Fruit fly (Drosophila melanogaster) whole organism, prepupa: ENCODE data around the gene Coq2.

Experiments used
- Blimp-1 ChIP-seq: fragments of 200-800 bp; sonication (Bioruptor generic); optimal IDR thresholded peaks from 3 replicates; lab custom pipeline; 2017; ENCODE audit warnings: missing biosample characterization, missing genetic modification characterization, mild to moderate bottlenecking, moderate library complexity, missing genetic modification reagents
- CG10631 ChIP-seq: fragments of 200-800 bp; sonication (Bioruptor generic); optimal IDR thresholded peaks from 2 replicates; lab custom pipeline; 2016; ENCODE audit warnings: missing biosample characterization, missing genetic modification characterization
- CG10669 ChIP-seq: fragments of 200-800 bp; sonication (Bioruptor generic); optimal IDR thresholded peaks from 3 replicates; lab custom pipeline; 2018; ENCODE audit warnings: missing biosample characterization, mild to moderate bottlenecking, missing genetic modification characterization, moderate library complexity
- CG11294 ChIP-seq: fragments of 200-800 bp; sonication (Bioruptor generic); IDR thresholded peaks from 2 replicates; pipeline ENCODE4 v1.3.6; 2022; ENCODE audit warnings: missing biosample characterization, missing genetic modification characterization
- CG11762 ChIP-seq: fragments of 200-800 bp; sonication (Bioruptor generic); optimal IDR thresholded peaks from 3 replicates; lab custom pipeline; 2016; ENCODE audit warnings: missing biosample characterization, missing genetic modification characterization; ENCODE audit not compliant: insufficient read depth
- CG11902 ChIP-seq: fragments of 200-800 bp; sonication (Bioruptor generic); optimal IDR thresholded peaks from 3 replicates; lab custom pipeline; 2016; ENCODE audit warnings: missing biosample characterization, missing genetic modification characterization
- CG15336 ChIP-seq: fragments of 200-800 bp; sonication (Bioruptor generic); IDR thresholded peaks from 2 replicates; pipeline ENCODE4 v1.3.6; 2022; ENCODE audit warnings: missing biosample characterization, missing genetic modification characterization
- CG3032 ChIP-seq: fragments of 200-800 bp; optimal IDR thresholded peaks from 2 replicates; lab custom pipeline; 2019; ENCODE audit warnings: missing biosample characterization, mild to moderate bottlenecking, missing genetic modification characterization, moderate library complexity
- CG31627 ChIP-seq: fragments of 200-800 bp; sonication (Bioruptor generic); optimal IDR thresholded peaks from 3 replicates; lab custom pipeline; 2016; ENCODE audit warnings: missing biosample characterization, missing genetic modification characterization
- CG6163 ChIP-seq: fragments of 200-800 bp; sonication (Bioruptor generic); IDR thresholded peaks from 3 replicates; pipeline ENCODE4 v1.3.6; 2022; ENCODE audit warnings: missing biosample characterization, missing genetic modification characterization
- CG6276 ChIP-seq: fragments of 200-800 bp; sonication (Bioruptor generic); optimal IDR thresholded peaks from 2 replicates; lab custom pipeline; 2017; ENCODE audit warnings: missing biosample characterization, mild to moderate bottlenecking, missing genetic modification characterization
- CG6792 ChIP-seq: fragments of 200-800 bp; sonication (Bioruptor generic); optimal IDR thresholded peaks from 3 replicates; lab custom pipeline; 2016; ENCODE audit warnings: missing biosample characterization, missing genetic modification characterization
- CG6854 ChIP-seq: fragments of 200-800 bp; sonication (Bioruptor generic); optimal IDR thresholded peaks from 2 replicates; lab custom pipeline; 2017; ENCODE audit warnings: missing biosample characterization, mild to moderate bottlenecking, missing genetic modification characterization
- CG7368 ChIP-seq: fragments of 200-800 bp; sonication (Bioruptor generic); optimal IDR thresholded peaks from 3 replicates; lab custom pipeline; 2016; ENCODE audit warnings: missing biosample characterization, missing genetic modification characterization
- CG8632 ChIP-seq: fragments of 200-800 bp; sonication (Bioruptor generic); optimal IDR thresholded peaks from 3 replicates; lab custom pipeline; 2016; ENCODE audit warnings: missing biosample characterization, missing genetic modification characterization
- CG9139 ChIP-seq: fragments of 200-800 bp; sonication (Bioruptor generic); optimal IDR thresholded peaks from 3 replicates; lab custom pipeline; 2017; ENCODE audit warnings: missing biosample characterization, mild to moderate bottlenecking, missing genetic modification characterization
- Eip75B ChIP-seq: fragments of 200-800 bp; sonication (Bioruptor generic); optimal IDR thresholded peaks from 3 replicates; lab custom pipeline; 2016; ENCODE audit warnings: missing biosample characterization, missing genetic modification characterization
- Eip78C ChIP-seq: fragments of 200-800 bp; sonication (Bioruptor generic); peaks from one replicate; lab custom pipeline; 2016; ENCODE audit warnings: missing biosample characterization, missing genetic modification characterization
- Eip93F ChIP-seq: fragments of 200-800 bp; sonication (Bioruptor generic); optimal IDR thresholded peaks from 2 replicates; lab custom pipeline; 2016; ENCODE audit warnings: missing biosample characterization, mild to moderate bottlenecking, missing genetic modification characterization
- Ets21C ChIP-seq: fragments of 200-800 bp; sonication (Bioruptor generic); optimal IDR thresholded peaks from 3 replicates; lab custom pipeline; 2016; ENCODE audit warnings: missing biosample characterization, missing genetic modification characterization
- Ets96B ChIP-seq: fragments of 200-800 bp; optimal IDR thresholded peaks from 2 replicates; lab custom pipeline; 2019; ENCODE audit warnings: missing biosample characterization, mild to moderate bottlenecking, missing genetic modification characterization, moderate library complexity
- Hr39 ChIP-seq: fragments of 200-800 bp; sonication (Bioruptor generic); optimal IDR thresholded peaks from 2 replicates; lab custom pipeline; 2016; ENCODE audit warnings: missing biosample characterization, missing genetic modification characterization
- OdsH ChIP-seq: fragments of 200-800 bp; sonication (Bioruptor generic); optimal IDR thresholded peaks from 3 replicates; lab custom pipeline; 2016; ENCODE audit warnings: missing biosample characterization, missing genetic modification characterization
- Smox ChIP-seq: fragments of 200-800 bp; sonication (Bioruptor generic); optimal IDR thresholded peaks from 3 replicates; lab custom pipeline; 2016; ENCODE audit warnings: missing biosample characterization, missing genetic modification characterization
- Sox102F ChIP-seq: fragments of 200-800 bp; sonication (Bioruptor generic); optimal IDR thresholded peaks from 2 replicates; lab custom pipeline; 2016; ENCODE audit warnings: missing biosample characterization, mild to moderate bottlenecking, missing genetic modification characterization
- Sox14 ChIP-seq: fragments of 200-800 bp; sonication (Bioruptor generic); optimal IDR thresholded peaks from 3 replicates; lab custom pipeline; 2016; ENCODE audit warnings: missing biosample characterization, missing genetic modification characterization
- Sox15 ChIP-seq: fragments of 200-800 bp; sonication (Bioruptor generic); optimal IDR thresholded peaks from 3 replicates; lab custom pipeline; 2016; ENCODE audit warnings: missing biosample characterization, missing genetic modification characterization
- cyc ChIP-seq: fragments of 200-800 bp; sonication (Bioruptor generic); optimal IDR thresholded peaks from 3 replicates; lab custom pipeline; 2016; ENCODE audit warnings: missing biosample characterization, missing genetic modification characterization
- dsx ChIP-seq: fragments of 200-800 bp; optimal IDR thresholded peaks from 3 replicates; lab custom pipeline; 2019; ENCODE audit warnings: missing biosample characterization, mild to moderate bottlenecking, missing genetic modification characterization, moderate library complexity; ENCODE audit not compliant: poor library complexity, severe bottlenecking
- eg ChIP-seq: fragments of 200-800 bp; sonication (Bioruptor generic); IDR thresholded peaks from 3 replicates; pipeline ENCODE4 v1.3.6; 2022; ENCODE audit warnings: missing biosample characterization, missing genetic modification characterization
- fd59A ChIP-seq: fragments of 200-800 bp; sonication (Bioruptor generic); optimal IDR thresholded peaks from 2 replicates; lab custom pipeline; 2017; ENCODE audit warnings: missing biosample characterization, mild to moderate bottlenecking, missing genetic modification characterization, missing genetic modification reagents
- fkh ChIP-seq: fragments of 200-800 bp; sonication (Bioruptor generic); optimal IDR thresholded peaks from 3 replicates; lab custom pipeline; 2017; ENCODE audit warnings: missing biosample characterization, mild to moderate bottlenecking, missing genetic modification characterization, moderate library complexity
- pdm3 ChIP-seq: fragments of 200-800 bp; sonication (Bioruptor generic); optimal IDR thresholded peaks from 3 replicates; lab custom pipeline; 2016; ENCODE audit warnings: missing biosample characterization, missing genetic modification characterization
- spab ChIP-seq: fragments of 200-800 bp; sonication (Bioruptor generic); optimal IDR thresholded peaks from 2 replicates; lab custom pipeline; 2017; ENCODE audit warnings: missing biosample characterization, mild to moderate bottlenecking, missing genetic modification characterization, missing genetic modification reagents
- ss ChIP-seq, 2 experiments: fragments of 200-800 bp; sonication (Bioruptor generic); optimal IDR thresholded peaks; 2 replicates in 1 of 2; 3 replicates in 1 of 2; lab custom pipeline; 2017 to 2018; ENCODE audit warnings: mild to moderate bottlenecking in 2 of 2, missing biosample characterization in 2 of 2, missing genetic modification characterization in 2 of 2, moderate library complexity in 1 of 2
- svp ChIP-seq: fragments of 200-800 bp; sonication (Bioruptor generic); peaks from one replicate; lab custom pipeline; 2016; ENCODE audit warnings: missing biosample characterization, missing genetic modification characterization
- topi ChIP-seq: fragments of 200-800 bp; sonication (Bioruptor generic); optimal IDR thresholded peaks from 3 replicates; lab custom pipeline; 2016; ENCODE audit warnings: missing biosample characterization, missing genetic modification characterization
- vri ChIP-seq: fragments of 200-800 bp; sonication (Bioruptor generic); optimal IDR thresholded peaks from 3 replicates; lab custom pipeline; 2016; ENCODE audit warnings: missing biosample characterization, mild to moderate bottlenecking, missing genetic modification characterization

Coq2 gene

dm6 chr3R:8308515-8308959 is 7.8 kb downstream of the Coq2 start, which contains the start of gene tex:
Gene tex (minus strand): TSS chr3R:8308645.
- no peak for TF ChIP-seq Sox15 (GFP tag; lab: Kevin White, UChicago)
- TF ChIP-seq CG7368 (GFP tag; lab: Kevin White, UChicago), result no peak
- TF ChIP-seq Ets96B, result no peak
- TF ChIP-seq Eip78C (GFP tag; lab: Kevin White, UChicago), result peak; percentile 34
- peak; percentile 72 for TF ChIP-seq fkh (GFP tag; lab: Kevin White, UChicago)
- TF ChIP-seq Sox102F, result no peak
- no peak for TF ChIP-seq CG15336

- TF ChIP-seq CG11902 (GFP tag; lab: Kevin White, UChicago) (no peak), Sox102F (no peak), Ets21C (GFP tag; lab: Kevin White, UChicago) (no peak)
These were observed 9.1 kb downstream of the Coq2 start for dm6 chr3R:8307283-8307682.

- TF ChIP-seq CG6854 (GFP tag; lab: Kevin White, UChicago) (no peak), Blimp-1 (GFP tag; lab: Kevin White, UChicago) (no peak), Ets21C (GFP tag; lab: Kevin White, UChicago) (no peak), svp (GFP tag; lab: Kevin White, UChicago) (no peak), CG7368 (GFP tag; lab: Kevin White, UChicago) (no peak), Smox (GFP tag; lab: Kevin White, UChicago) (no peak), CG6792 (no peak), fd59A (GFP tag; lab: Kevin White, UChicago) (no peak), vri (GFP tag; lab: Kevin White, UChicago) (no peak), CG9139 (GFP tag; lab: Kevin White, UChicago) (no peak), CG11762 (GFP tag; lab: Kevin White, UChicago) (no peak), CG6276 (GFP tag; lab: Kevin White, UChicago) (no peak), Hr39 (GFP tag; lab: Kevin White, UChicago) (no peak), CG10631 (no peak), Eip78C (GFP tag; lab: Kevin White, UChicago) (no peak), pdm3 (GFP tag; lab: Kevin White, UChicago) (no peak), dsx (GFP tag; lab: Kevin White, UChicago) (no peak)
These were observed 9.4 kb downstream of the Coq2 start for dm6 chr3R:8306927-8307261.

dm6 chr3R:8306188-8306926 is 10.0 kb downstream of the Coq2 start:
- TF ChIP-seq CG10631 (no peak), Eip78C (GFP tag; lab: Kevin White, UChicago) (peak; percentile 49), CG6792 (no peak), fkh (GFP tag; lab: Kevin White, UChicago) (peak; percentile 59), CG10669 (GFP tag; lab: Kevin White, UChicago) (no peak)

dm6 chr3R:8305110-8305509 is 11.2 kb downstream of the Coq2 start, which contains the start of gene Sgt1:
Gene Sgt1 (minus strand): TSS chr3R:8305274.
- TF ChIP-seq Eip93F (GFP tag; lab: Kevin White, UChicago) (no peak), topi (GFP tag; lab: Kevin White, UChicago) (peak; percentile 21), OdsH (GFP tag; lab: Kevin White, UChicago) (no peak), CG31627 (GFP tag; lab: Kevin White, UChicago) (no peak), ss (GFP tag; optimal IDR thresholded peaks at IDR 0.05; lab: Kevin White, UChicago) (no peak), CG8632 (GFP tag; lab: Kevin White, UChicago) (no peak), Ets21C (GFP tag; lab: Kevin White, UChicago) (no peak), CG9139 (GFP tag; lab: Kevin White, UChicago) (no peak), CG11294 (GFP tag; lab: Robert Waterston, UW) (no peak), CG3032 (tag; lab: Kevin White, UChicago) (peak; percentile 17), cyc (GFP tag; lab: Kevin White, UChicago) (peak; percentile 31), CG15336 (no peak), Blimp-1 (GFP tag; lab: Kevin White, UChicago) (no peak), spab (GFP tag; lab: Kevin White, UChicago) (no peak), eg (GFP tag; lab: Robert Waterston, UW) (no peak), Sox102F (no peak), CG6276 (GFP tag; lab: Kevin White, UChicago) (no peak), CG6163 (GFP tag; lab: Robert Waterston, UW) (no peak), Sox14 (GFP tag; lab: Kevin White, UChicago) (no peak), Eip75B (GFP tag; lab: Kevin White, UChicago) (no peak)
